Worm (Caenorhabditis elegans) whole organism, L1 larva: ENCODE results near the gene ced-11.
A peak's percentile ranks its signal among the peaks of the same experiment; 100 is the strongest.

Experiments
- C16A3.4 ChIP-seq: fragments of 150-350 bp; optimal IDR thresholded peaks from 2 replicates; lab custom pipeline; 2014; ENCODE audit warnings: missing biosample characterization, missing genetic modification characterization
- F16B12.6 ChIP-seq: fragments of 150-350 bp; optimal IDR thresholded peaks from 2 replicates; lab custom pipeline; 2014; ENCODE audit warnings: missing biosample characterization, missing genetic modification characterization
- Y116A8C.19 ChIP-seq: sonication (generic microtip); optimal IDR thresholded peaks from 2 replicates; lab custom pipeline; 2016; ENCODE audit warnings: missing compliant biosample characterization, missing genetic modification characterization, borderline replicate concordance
- aha-1 ChIP-seq: fragments of 150-350 bp; optimal IDR thresholded peaks from 2 replicates; lab custom pipeline; 2014; ENCODE audit warnings: missing biosample characterization, missing genetic modification characterization
- alr-1 ChIP-seq: fragments of 200-800 bp; sonication (Bioruptor generic); optimal IDR thresholded peaks from 2 replicates; lab custom pipeline; 2018; ENCODE audit warnings: borderline replicate concordance, mild to moderate bottlenecking, missing genetic modification characterization, missing compliant biosample characterization
- ama-1 ChIP-seq: fragments of 150-350 bp; optimal IDR thresholded peaks from 2 replicates; lab custom pipeline; 2014
- ceh-63 ChIP-seq: fragments of 200-800 bp; sonication (Bioruptor generic); optimal IDR thresholded peaks from 2 replicates; lab custom pipeline; 2018; ENCODE audit warnings: mild to moderate bottlenecking, missing genetic modification characterization, missing compliant biosample characterization
- ceh-8 ChIP-seq: fragments of 200-800 bp; sonication (Bioruptor generic); optimal IDR thresholded peaks from 2 replicates; lab custom pipeline; 2018; ENCODE audit warnings: mild to moderate bottlenecking, missing genetic modification characterization, moderate library complexity, missing compliant biosample characterization
- ceh-88 ChIP-seq: fragments of 200-800 bp; sonication (Bioruptor generic); IDR thresholded peaks from 2 replicates; pipeline ENCODE4 v1.3.6; 2022; ENCODE audit warnings: missing genetic modification characterization, missing compliant biosample characterization
- dpl-1 ChIP-seq, 3 experiments: fragments of 150-350 bp in 2 of 3; sonication (generic microtip) in 1 of 3; optimal IDR thresholded peaks; 2 replicates each; lab custom pipeline; 2014 to 2017; ENCODE audit warnings: missing biosample characterization in 3 of 3, missing genetic modification characterization in 3 of 3, missing genetic modification reagents in 3 of 3
- dsc-1 ChIP-seq: sonication (generic microtip); optimal IDR thresholded peaks from 2 replicates; lab custom pipeline; 2016; ENCODE audit warnings: mild to moderate bottlenecking, missing genetic modification characterization, missing compliant biosample characterization
- efl-1 ChIP-seq, 4 experiments: fragments of 150-350 bp; optimal IDR thresholded peaks in 3 of 4; peaks in 1 of 4; 1 replicate in 1 of 4; 2 replicates in 3 of 4; lab custom pipeline; 2014; ENCODE audit warnings: missing biosample characterization in 2 of 4, missing genetic modification characterization in 2 of 4, missing genetic modification reagents in 2 of 4
- efl-3 ChIP-seq: fragments of 200-800 bp; sonication (Bioruptor generic); optimal IDR thresholded peaks from 2 replicates; lab custom pipeline; 2018; ENCODE audit warnings: mild to moderate bottlenecking, missing genetic modification characterization, missing compliant biosample characterization
- elt-2 ChIP-seq: sonication (generic microtip); optimal IDR thresholded peaks from 2 replicates; lab custom pipeline; 2016; ENCODE audit warnings: missing genetic modification characterization, mild to moderate bottlenecking, inconsistent platforms, missing compliant biosample characterization, missing genetic modification reagents
- ets-5 ChIP-seq: fragments of 200-800 bp; sonication (Bioruptor generic); IDR thresholded peaks from 2 replicates; pipeline ENCODE4 v1.3.6; 2022; ENCODE audit warnings: missing genetic modification characterization, missing compliant biosample characterization
- fkh-8 ChIP-seq: sonication (generic microtip); optimal IDR thresholded peaks from 2 replicates; lab custom pipeline; 2016; ENCODE audit warnings: mild to moderate bottlenecking, missing genetic modification characterization, missing compliant biosample characterization
- fos-1 ChIP-seq: fragments of 150-350 bp; optimal IDR thresholded peaks from 2 replicates; lab custom pipeline; 2014; ENCODE audit warnings: missing biosample characterization, missing genetic modification characterization
- grh-1 ChIP-seq: fragments of 200-800 bp; sonication (Bioruptor generic); IDR thresholded peaks from 2 replicates; pipeline ENCODE4 v1.3.6; 2022; ENCODE audit warnings: missing genetic modification reagents, missing genetic modification characterization, missing compliant biosample characterization
- hlh-17 ChIP-seq: fragments of 200-800 bp; sonication (Bioruptor generic); optimal IDR thresholded peaks from 2 replicates; lab custom pipeline; 2018; ENCODE audit warnings: missing genetic modification characterization, mild to moderate bottlenecking, missing compliant biosample characterization, moderate library complexity, borderline replicate concordance
- hlh-4 ChIP-seq: sonication (generic microtip); optimal IDR thresholded peaks from 2 replicates; lab custom pipeline; 2016; ENCODE audit warnings: mild to moderate bottlenecking, missing genetic modification characterization, missing compliant biosample characterization
- irx-1 ChIP-seq: sonication (generic microtip); optimal IDR thresholded peaks from 2 replicates; lab custom pipeline; 2016; ENCODE audit warnings: missing genetic modification characterization, missing compliant biosample characterization
- isw-1 ChIP-seq: fragments of 200-800 bp; sonication (Bioruptor generic); IDR thresholded peaks from 2 replicates; pipeline ENCODE4 v1.3.6; 2022; ENCODE audit warnings: missing genetic modification characterization, missing compliant biosample characterization
- lin-13 ChIP-seq: fragments of 150-350 bp; optimal IDR thresholded peaks from 2 replicates; lab custom pipeline; 2014; ENCODE audit warnings: missing biosample characterization, missing genetic modification reagents, missing genetic modification characterization
- lin-14 ChIP-seq: fragments of 200-800 bp; sonication (Bioruptor generic); optimal IDR thresholded peaks from 2 replicates; lab custom pipeline; 2018; ENCODE audit warnings: mild to moderate bottlenecking, missing genetic modification characterization, moderate library complexity, missing compliant biosample characterization
- lin-35 ChIP-seq, 2 experiments: fragments of 150-350 bp; optimal IDR thresholded peaks; 2 replicates each; lab custom pipeline; 2014; ENCODE audit warnings: missing biosample characterization in 2 of 2, missing genetic modification characterization in 2 of 2, missing genetic modification reagents in 2 of 2
- lir-3 ChIP-seq: sonication (generic microtip); optimal IDR thresholded peaks from 2 replicates; lab custom pipeline; 2016; ENCODE audit warnings: mild to moderate bottlenecking, missing genetic modification characterization, moderate library complexity, missing compliant biosample characterization; ENCODE audit not compliant: poor library complexity
- nhr-12 ChIP-seq: sonication (generic microtip); optimal IDR thresholded peaks from 2 replicates; lab custom pipeline; 2017; ENCODE audit warnings: missing biosample characterization, missing genetic modification characterization
- nhr-19 ChIP-seq: fragments of 200-800 bp; sonication (Bioruptor generic); conservative IDR thresholded peaks from 2 replicates; pipeline ENCODE4 v1.3.6; 2022; ENCODE audit warnings: missing genetic modification characterization, missing compliant biosample characterization
- nhr-237 ChIP-seq: fragments of 150-350 bp; optimal IDR thresholded peaks from 2 replicates; lab custom pipeline; 2014; ENCODE audit warnings: missing biosample characterization, missing genetic modification characterization
- nhr-76 ChIP-seq: sonication (generic microtip); optimal IDR thresholded peaks from 2 replicates; lab custom pipeline; 2017; ENCODE audit warnings: missing biosample characterization, missing genetic modification characterization
- nhr-77 ChIP-seq: fragments of 150-350 bp; optimal IDR thresholded peaks from 2 replicates; lab custom pipeline; 2014; ENCODE audit warnings: missing biosample characterization, missing genetic modification characterization
- nhr-90 ChIP-seq: sonication (generic microtip); optimal IDR thresholded peaks from 2 replicates; lab custom pipeline; 2016; ENCODE audit warnings: mild to moderate bottlenecking, missing genetic modification characterization, missing compliant biosample characterization; ENCODE audit not compliant: poor library complexity
- pag-3 ChIP-seq: sonication (generic microtip); optimal IDR thresholded peaks from 2 replicates; lab custom pipeline; 2017; ENCODE audit warnings: missing genetic modification characterization, mild to moderate bottlenecking, missing compliant biosample characterization, antibody characterized with exemption, borderline replicate concordance; ENCODE audit not compliant: insufficient read depth
- rnt-1 ChIP-seq: sonication (generic microtip); optimal IDR thresholded peaks from 2 replicates; lab custom pipeline; 2016; ENCODE audit warnings: mild to moderate bottlenecking, missing genetic modification characterization, moderate library complexity, missing compliant biosample characterization
- snpc-4 ChIP-seq: fragments of 150-350 bp; optimal IDR thresholded peaks from 2 replicates; lab custom pipeline; 2014; ENCODE audit warnings: missing biosample characterization, missing genetic modification characterization
- snu-23 ChIP-seq: sonication (generic microtip); optimal IDR thresholded peaks from 2 replicates; lab custom pipeline; 2016; ENCODE audit warnings: missing genetic modification characterization, missing compliant biosample characterization
- sptf-1 ChIP-seq: fragments of 150-350 bp; optimal IDR thresholded peaks from 2 replicates; lab custom pipeline; 2014; ENCODE audit warnings: missing biosample characterization, missing genetic modification characterization
- sup-37 ChIP-seq: fragments of 200-800 bp; sonication (Bioruptor generic); optimal IDR thresholded peaks from 2 replicates; lab custom pipeline; 2018; ENCODE audit warnings: mild to moderate bottlenecking, missing genetic modification characterization, missing compliant biosample characterization
- swsn-7 ChIP-seq: sonication (generic microtip); optimal IDR thresholded peaks from 2 replicates; lab custom pipeline; 2016; ENCODE audit warnings: missing genetic modification characterization, missing compliant biosample characterization
- tbx-2 ChIP-seq: sonication (generic microtip); optimal IDR thresholded peaks from 2 replicates; lab custom pipeline; 2016; ENCODE audit warnings: missing genetic modification characterization, missing compliant biosample characterization
- tlp-1 ChIP-seq: fragments of 150-350 bp; optimal IDR thresholded peaks from 2 replicates; lab custom pipeline; 2014; ENCODE audit warnings: missing biosample characterization, missing genetic modification characterization
- unc-130 ChIP-seq: fragments of 150-350 bp; optimal IDR thresholded peaks from 2 replicates; lab custom pipeline; 2017; ENCODE audit warnings: missing biosample characterization, missing genetic modification characterization, inconsistent platforms
- unc-98 ChIP-seq: fragments of 200-800 bp; sonication (Bioruptor generic); IDR thresholded peaks from 2 replicates; pipeline ENCODE4 v1.3.6; 2022; ENCODE audit warnings: missing genetic modification characterization, missing compliant biosample characterization
- vab-15 ChIP-seq: sonication (generic microtip); optimal IDR thresholded peaks from 2 replicates; lab custom pipeline; 2017; ENCODE audit warnings: missing genotype, mild to moderate bottlenecking, missing genetic modification characterization, missing compliant biosample characterization
- xbp-1 ChIP-seq: sonication (generic microtip); optimal IDR thresholded peaks from 2 replicates; lab custom pipeline; 2016; ENCODE audit warnings: missing genetic modification characterization, missing compliant biosample characterization
- zip-4 ChIP-seq: fragments of 200-800 bp; sonication (Bioruptor generic); optimal IDR thresholded peaks from 2 replicates; lab custom pipeline; 2018; ENCODE audit warnings: mild to moderate bottlenecking, missing genetic modification characterization, moderate library complexity, missing compliant biosample characterization
- ztf-11 ChIP-seq, 2 experiments: sonication (generic microtip); optimal IDR thresholded peaks; 2 replicates each; lab custom pipeline; 2016 to 2017; ENCODE audit warnings: missing genetic modification characterization in 2 of 2, missing biosample characterization in 1 of 2, missing compliant biosample characterization in 1 of 2

The ced-11 gene

ce11 chrIII:9101212-9101611, 18.1 kb upstream of the ced-11 start, which contains the start of gene ZK507.1:
TSS of gene ZK507.1 (minus strand) at chrIII:9101312.
- TF ChIP-seq tbx-2 (no peak), unc-130 (tag; lab: Kevin White, UChicago) (no peak)

- no peak for TF ChIP-seq efl-3 (GFP tag; lab: Kevin White, UChicago)
- no peak for TF ChIP-seq zip-4 (GFP tag; lab: Kevin White, UChicago)
- TF ChIP-seq ceh-8, result no peak
- TF ChIP-seq C16A3.4, result no peak
- no peak for TF ChIP-seq pag-3 (tag; lab: Kevin White, UChicago)
Measured at ce11 chrIII:9103643-9104042, 15.7 kb upstream of the ced-11 start, which contains the start of gene dos-1. TSS of gene dos-1 (plus strand) at chrIII:9103943.

ce11 chrIII:9104060-9104459, 15.3 kb upstream of the ced-11 start:
- TF ChIP-seq zip-4 (GFP tag; lab: Kevin White, UChicago), result peak; percentile 17
- no peak for TF ChIP-seq swsn-7 (tag; lab: Kevin White, UChicago)
- TF ChIP-seq sptf-1 (tag; lab: Kevin White, UChicago), result no peak
- no peak for TF ChIP-seq unc-98 (GFP tag; lab: Robert Waterston, UW)
- TF ChIP-seq elt-2, result no peak
- peak; percentile 66 for TF ChIP-seq nhr-19 (GFP tag; lab: Robert Waterston, UW)
- TF ChIP-seq grh-1 (GFP tag; lab: Robert Waterston, UW), result peak; percentile 43; the same call in 1 of the 2 replicates
- TF ChIP-seq ceh-63 (GFP tag; lab: Kevin White, UChicago), result no peak
- TF ChIP-seq nhr-237, result no peak
- TF ChIP-seq tlp-1 (tag; lab: Kevin White, UChicago), result no peak
- TF ChIP-seq irx-1 (tag; lab: Kevin White, UChicago), result no peak
- TF ChIP-seq hlh-17 (GFP tag; lab: Kevin White, UChicago), result no peak
- TF ChIP-seq nhr-77, result peak; percentile 8
- no peak for TF ChIP-seq vab-15 (tag; lab: Kevin White, UChicago)
- TF ChIP-seq efl-1 (optimal IDR thresholded peaks at IDR 0.05; lab: Kevin White, UChicago), result peak; percentile 31 to 50
- TF ChIP-seq efl-1 (GFP tag; optimal IDR thresholded peaks at IDR 0.05 in 1 of 2; lab: Kevin White, UChicago), result peak; percentile 12 to 94
- peak in 1 of 2 experiments; percentile 76 for TF ChIP-seq lin-35 (GFP tag; optimal IDR thresholded peaks at IDR 0.05; lab: Kevin White, UChicago)
- no peak for TF ChIP-seq aha-1 (tag; lab: Kevin White, UChicago)
- TF ChIP-seq lin-14 (GFP tag; lab: Kevin White, UChicago), result peak; percentile 9
- TF ChIP-seq lir-3 (tag; lab: Kevin White, UChicago), result no peak
- TF ChIP-seq pag-3 (tag; lab: Kevin White, UChicago), result no peak
- TF ChIP-seq hlh-4, result no peak
- TF ChIP-seq sup-37 (GFP tag; lab: Kevin White, UChicago), result no peak
- TF ChIP-seq rnt-1, result peak; percentile 62
- no peak for TF ChIP-seq ztf-11 (tag; optimal IDR thresholded peaks at IDR 0.05; lab: Kevin White, UChicago)
- TF ChIP-seq Y116A8C.19 (tag; lab: Kevin White, UChicago), result no peak
- no peak for TF ChIP-seq ceh-88 (GFP tag; lab: Robert Waterston, UW)
- no peak for TF ChIP-seq alr-1 (tag; lab: Kevin White, UChicago)
- no peak for TF ChIP-seq nhr-12
- no peak for TF ChIP-seq ama-1
- peak; percentile 62 for TF ChIP-seq snu-23 (GFP tag; lab: Kevin White, UChicago)
- TF ChIP-seq dpl-1 (GFP tag; optimal IDR thresholded peaks at IDR 0.05; lab: Kevin White, UChicago), result peak; percentile 4 to 40 (median 30)
- TF ChIP-seq nhr-90 (tag; lab: Kevin White, UChicago), result peak; percentile 66
- peak; percentile 6 for TF ChIP-seq F16B12.6 (tag; lab: Kevin White, UChicago)
- TF ChIP-seq ceh-8, result no peak
- no peak for TF ChIP-seq nhr-76 (tag; lab: Kevin White, UChicago)
- no peak for TF ChIP-seq ets-5
- no peak for TF ChIP-seq fkh-8 (tag; lab: Kevin White, UChicago)
- TF ChIP-seq fos-1 (tag; lab: Kevin White, UChicago), result no peak
- peak; percentile 29 for TF ChIP-seq snpc-4 (tag; lab: Kevin White, UChicago)
- no peak for TF ChIP-seq dsc-1
- no peak for TF ChIP-seq lin-13 (GFP tag; lab: Kevin White, UChicago)
- no peak for TF ChIP-seq isw-1 (GFP tag; lab: Robert Waterston, UW)
- peak; percentile 18 for TF ChIP-seq xbp-1 (tag; lab: Kevin White, UChicago)
